Fruit fly (Drosophila melanogaster) whole organism, embryonic: ENCODE data around the gene CG12321.

Experiments used
- Atf-2 ChIP-seq: fragments of 200-800 bp; sonication (Bioruptor generic); optimal IDR thresholded peaks from 2 replicates; lab custom pipeline; 2016; ENCODE audit warnings: missing biosample characterization, missing genetic modification characterization
- CG10462 ChIP-seq: fragments of 200-800 bp; sonication (Bioruptor generic); optimal IDR thresholded peaks from 2 replicates; lab custom pipeline; 2016; ENCODE audit warnings: missing biosample characterization, missing genetic modification characterization
- CG11247 ChIP-seq: fragments of 200-800 bp; sonication (Bioruptor generic); IDR thresholded peaks from 2 replicates; pipeline ENCODE4 v1.3.6; 2022; ENCODE audit warnings: missing biosample characterization, missing genetic modification characterization
- CG11456 ChIP-seq: fragments of 200-800 bp; sonication (Bioruptor generic); IDR thresholded peaks from 3 replicates; pipeline ENCODE4 v1.3.6; 2022; ENCODE audit warnings: missing biosample characterization, missing genetic modification characterization
- CG11504 ChIP-seq: fragments of 200-800 bp; sonication (Bioruptor generic); optimal IDR thresholded peaks from 3 replicates; lab custom pipeline; 2019; ENCODE audit warnings: missing biosample characterization, mild to moderate bottlenecking, missing genetic modification characterization, moderate library complexity
- CG12659 ChIP-seq: fragments of 200-800 bp; sonication (Bioruptor generic); optimal IDR thresholded peaks from 3 replicates; lab custom pipeline; 2017; ENCODE audit warnings: mild to moderate bottlenecking, missing biosample characterization, missing genetic modification reagents, missing genetic modification characterization
- CG17361 ChIP-seq: fragments of 200-800 bp; sonication (Bioruptor generic); IDR thresholded peaks from 3 replicates; pipeline ENCODE4 v1.3.6; 2022; ENCODE audit warnings: missing biosample characterization, missing genetic modification characterization
- CG17568 ChIP-seq: fragments of 200-800 bp; sonication (Bioruptor generic); optimal IDR thresholded peaks from 2 replicates; lab custom pipeline; 2018; ENCODE audit warnings: missing biosample characterization, mild to moderate bottlenecking, missing genetic modification characterization, moderate library complexity
- CG31441 ChIP-seq: fragments of 200-800 bp; sonication (Bioruptor generic); IDR thresholded peaks from 2 replicates; pipeline ENCODE4 v1.3.6; 2022; ENCODE audit warnings: missing biosample characterization, missing genetic modification characterization
- CG34422 ChIP-seq: fragments of 200-800 bp; sonication (Bioruptor generic); IDR thresholded peaks from 3 replicates; pipeline ENCODE4 v1.3.6; 2022; ENCODE audit warnings: missing biosample characterization, missing genetic modification characterization
- CG3838 ChIP-seq: fragments of 200-800 bp; sonication (Bioruptor generic); optimal IDR thresholded peaks from 3 replicates; lab custom pipeline; 2016; ENCODE audit warnings: missing biosample characterization, missing genetic modification characterization
- CG42726 ChIP-seq: fragments of 200-800 bp; sonication (Bioruptor generic); IDR thresholded peaks from 2 replicates; pipeline ENCODE4 v1.3.6; 2022; ENCODE audit warnings: missing biosample characterization, missing genetic modification characterization; ENCODE audit not compliant: partially characterized antibody
- CG4328 ChIP-seq: fragments of 200-800 bp; sonication (Bioruptor generic); optimal IDR thresholded peaks from 3 replicates; lab custom pipeline; 2017; ENCODE audit warnings: missing biosample characterization, missing genetic modification reagents, missing genetic modification characterization
- CG7372 ChIP-seq: fragments of 200-800 bp; sonication (Bioruptor generic); IDR thresholded peaks from 2 replicates; pipeline ENCODE4 v1.3.6; 2022; ENCODE audit warnings: missing biosample characterization, missing genetic modification characterization
- CG7963 ChIP-seq: fragments of 200-800 bp; sonication (Bioruptor generic); IDR thresholded peaks from 3 replicates; pipeline ENCODE4 v1.3.6; 2022; ENCODE audit warnings: missing biosample characterization, missing genetic modification characterization; ENCODE audit not compliant: partially characterized antibody
- CG8359 ChIP-seq: fragments of 200-800 bp; sonication (Bioruptor generic); optimal IDR thresholded peaks from 2 replicates; lab custom pipeline; 2017; ENCODE audit warnings: missing biosample characterization, mild to moderate bottlenecking, missing genetic modification characterization, borderline replicate concordance
- CoRest ChIP-seq: fragments of 200-800 bp; sonication (Bioruptor generic); optimal IDR thresholded peaks from 3 replicates; lab custom pipeline; 2018; ENCODE audit warnings: missing biosample characterization, mild to moderate bottlenecking, missing genetic modification characterization, moderate library complexity
- Dad ChIP-seq: fragments of 200-800 bp; sonication (Bioruptor generic); optimal IDR thresholded peaks from 3 replicates; lab custom pipeline; 2016; ENCODE audit warnings: missing biosample characterization, missing genetic modification characterization
- Dek ChIP-seq: fragments of 200-800 bp; sonication (Bioruptor generic); optimal IDR thresholded peaks from 3 replicates; lab custom pipeline; 2019; ENCODE audit warnings: missing biosample characterization, mild to moderate bottlenecking, missing genetic modification characterization, moderate library complexity
- Dip3 ChIP-seq: fragments of 200-800 bp; sonication (Bioruptor generic); optimal IDR thresholded peaks from 3 replicates; lab custom pipeline; 2016; ENCODE audit warnings: missing biosample characterization, missing genetic modification characterization
- Drgx ChIP-seq: fragments of 200-800 bp; sonication (Bioruptor generic); IDR thresholded peaks from 2 replicates; pipeline ENCODE4 v1.3.6; 2022; ENCODE audit warnings: missing biosample characterization, missing genetic modification characterization
- E2f2 ChIP-seq: fragments of 200-800 bp; sonication (Bioruptor generic); IDR thresholded peaks from 2 replicates; pipeline ENCODE4 v1.3.6; 2022; ENCODE audit warnings: missing biosample characterization, missing genetic modification characterization
- ERR ChIP-seq: fragments of 200-800 bp; sonication (Bioruptor generic); optimal IDR thresholded peaks from 2 replicates; lab custom pipeline; 2016; ENCODE audit warnings: missing biosample characterization, missing genetic modification characterization
- MESR4 ChIP-seq: fragments of 200-800 bp; sonication (Bioruptor generic); optimal IDR thresholded peaks from 2 replicates; lab custom pipeline; 2018; ENCODE audit warnings: missing biosample characterization, mild to moderate bottlenecking, missing genetic modification characterization, moderate library complexity
- NFAT ChIP-seq: fragments of 200-800 bp; sonication (Bioruptor generic); IDR thresholded peaks from 2 replicates; pipeline ENCODE4 v1.3.6; 2022; ENCODE audit warnings: missing biosample characterization, missing genetic modification characterization
- PHDP ChIP-seq: fragments of 200-800 bp; sonication (Bioruptor generic); optimal IDR thresholded peaks from 3 replicates; lab custom pipeline; 2018; ENCODE audit warnings: missing biosample characterization, mild to moderate bottlenecking, missing genetic modification characterization, moderate library complexity
- Ravus ChIP-seq: fragments of 200-800 bp; sonication (Bioruptor generic); IDR thresholded peaks from 2 replicates; pipeline ENCODE4 v1.3.6; 2022; ENCODE audit warnings: missing biosample characterization, missing genetic modification characterization
- Stat92E ChIP-seq, 3 experiments: fragments of >200 bp in 2 of 3; fragments of 200-800 bp in 1 of 3; sonication (Bioruptor generic) in 1 of 3; optimal IDR thresholded peaks; 2 replicates each; lab custom pipeline; 2017 to 2019; ENCODE audit warnings: missing biosample characterization in 3 of 3, missing genetic modification characterization in 3 of 3, mild to moderate bottlenecking in 1 of 3, moderate library complexity in 1 of 3
- Usf ChIP-seq: fragments of 200-800 bp; sonication (Bioruptor generic); optimal IDR thresholded peaks from 2 replicates; lab custom pipeline; 2017; ENCODE audit warnings: missing genotype, missing biosample characterization, missing genetic modification characterization
- ab ChIP-seq: fragments of 200-800 bp; sonication (Bioruptor generic); optimal IDR thresholded peaks from 2 replicates; lab custom pipeline; 2016; ENCODE audit warnings: missing biosample characterization, missing genetic modification characterization
- abd-A ChIP-seq: fragments of 200-800 bp; sonication (Bioruptor generic); optimal IDR thresholded peaks from 3 replicates; lab custom pipeline; 2019; ENCODE audit warnings: missing biosample characterization, mild to moderate bottlenecking, missing genetic modification characterization, moderate library complexity
- croc ChIP-seq: fragments of 200-800 bp; sonication (Bioruptor generic); conservative IDR thresholded peaks from 3 replicates; pipeline ENCODE4 v1.3.6; 2022; ENCODE audit warnings: missing biosample characterization, missing genetic modification characterization
- dimm ChIP-seq: fragments of 200-800 bp; sonication (Bioruptor generic); IDR thresholded peaks from 2 replicates; pipeline ENCODE4 v1.3.6; 2022; ENCODE audit warnings: missing biosample characterization, missing genetic modification characterization
- dpn ChIP-seq, 2 experiments: fragments of 200-800 bp; sonication (Bioruptor generic); optimal IDR thresholded peaks; 3 replicates each; lab custom pipeline; 2016; ENCODE audit warnings: missing biosample characterization in 2 of 2, missing genetic modification characterization in 2 of 2
- esg ChIP-seq: fragments of 200-800 bp; sonication (Bioruptor generic); conservative IDR thresholded peaks from 2 replicates; pipeline ENCODE4 v1.3.6; 2022; ENCODE audit warnings: missing biosample characterization, missing genetic modification characterization
- eve ChIP-seq, 2 experiments: fragments of >200 bp; optimal IDR thresholded peaks; 2 replicates each; lab custom pipeline; 2017; ENCODE audit warnings: missing biosample characterization in 2 of 2, missing genetic modification characterization in 2 of 2
- gce ChIP-seq: fragments of 200-800 bp; sonication (Bioruptor generic); IDR thresholded peaks from 3 replicates; pipeline ENCODE4 v1.3.6; 2022; ENCODE audit warnings: missing biosample characterization, missing genetic modification characterization
- gsb ChIP-seq: fragments of 200-800 bp; sonication (Bioruptor generic); IDR thresholded peaks from 2 replicates; pipeline ENCODE4 v1.3.6; 2022; ENCODE audit warnings: missing biosample characterization, missing genetic modification characterization
- ken ChIP-seq: fragments of 200-800 bp; sonication (Bioruptor generic); IDR thresholded peaks from 3 replicates; pipeline ENCODE4 v1.3.6; 2022; ENCODE audit warnings: missing biosample characterization, missing genetic modification characterization
- knrl ChIP-seq: fragments of 200-800 bp; sonication (Bioruptor generic); IDR thresholded peaks from 3 replicates; pipeline ENCODE4 v1.3.6; 2022; ENCODE audit warnings: missing biosample characterization, missing genetic modification characterization; ENCODE audit not compliant: partially characterized antibody
- oc ChIP-seq: fragments of 200-800 bp; sonication (Bioruptor generic); optimal IDR thresholded peaks from 2 replicates; lab custom pipeline; 2018; ENCODE audit warnings: missing biosample characterization, mild to moderate bottlenecking, missing genetic modification characterization, moderate library complexity
- odd ChIP-seq: fragments of 200-800 bp; sonication (Bioruptor generic); optimal IDR thresholded peaks from 2 replicates; lab custom pipeline; 2017; ENCODE audit warnings: missing biosample characterization, mild to moderate bottlenecking, missing genetic modification characterization
- pho ChIP-seq: fragments of 200-800 bp; sonication (Bioruptor generic); optimal IDR thresholded peaks from 2 replicates; lab custom pipeline; 2016; ENCODE audit warnings: missing biosample characterization, missing genetic modification characterization
- sd ChIP-seq: fragments of 200-800 bp; sonication (Bioruptor generic); optimal IDR thresholded peaks from 3 replicates; lab custom pipeline; 2018; ENCODE audit warnings: missing biosample characterization, mild to moderate bottlenecking, missing genetic modification characterization, moderate library complexity
- slp2 ChIP-seq: fragments of 200-800 bp; sonication (Bioruptor generic); optimal IDR thresholded peaks from 2 replicates; lab custom pipeline; 2016; ENCODE audit warnings: missing biosample characterization, missing genetic modification characterization
- sqz ChIP-seq: fragments of 200-800 bp; sonication (Bioruptor generic); optimal IDR thresholded peaks from 3 replicates; lab custom pipeline; 2018; ENCODE audit warnings: missing biosample characterization, mild to moderate bottlenecking, missing genetic modification characterization
- stwl ChIP-seq: fragments of 200-800 bp; sonication (Bioruptor generic); optimal IDR thresholded peaks from 3 replicates; lab custom pipeline; 2018; ENCODE audit warnings: missing biosample characterization, mild to moderate bottlenecking, missing genetic modification characterization, moderate library complexity
- tgo ChIP-seq: fragments of 200-800 bp; sonication (Bioruptor generic); IDR thresholded peaks from 3 replicates; pipeline ENCODE4 v1.3.6; 2022; ENCODE audit warnings: missing biosample characterization, missing genetic modification characterization
- tup ChIP-seq: fragments of 200-800 bp; sonication (Bioruptor generic); optimal IDR thresholded peaks from 2 replicates; lab custom pipeline; 2016; ENCODE audit warnings: missing biosample characterization, mild to moderate bottlenecking, missing genetic modification characterization, moderate library complexity
- unpg ChIP-seq: fragments of 200-800 bp; sonication (Bioruptor generic); optimal IDR thresholded peaks from 3 replicates; lab custom pipeline; 2018; ENCODE audit warnings: missing biosample characterization, mild to moderate bottlenecking, missing genetic modification characterization, moderate library complexity

Gene CG12321

DNA sequence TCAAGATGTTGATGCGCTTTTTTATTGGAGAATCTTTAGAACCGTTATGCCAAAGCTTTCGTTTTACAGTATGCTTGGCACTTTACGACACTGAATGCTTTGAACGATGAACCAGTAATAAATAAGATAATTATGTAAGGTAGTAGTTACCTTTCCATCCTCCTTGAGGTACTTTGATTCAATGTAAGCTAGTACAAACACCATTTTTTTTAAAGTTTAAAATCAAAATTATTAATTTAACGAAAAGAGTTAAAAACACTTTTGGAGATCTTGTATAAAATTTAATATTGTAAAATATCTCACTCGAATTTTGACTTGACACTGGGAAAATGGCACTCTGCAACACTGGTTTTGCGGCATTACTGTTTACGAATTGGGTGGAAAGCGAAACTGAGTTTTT lies 3.1 kb downstream of the CG12321 start, which contains the start of the genes Arp5 and CG7208 (continued):
- TF ChIP-seq sqz: no peak
- peak; percentile 86 for TF ChIP-seq CG12659 (GFP tag; lab: Kevin White, UChicago)
- peak; percentile 49 for TF ChIP-seq CG4328 (GFP tag; lab: Kevin White, UChicago)
- no peak for TF ChIP-seq ab (GFP tag; lab: Kevin White, UChicago)
- TF ChIP-seq Usf: peak; percentile 1
- TF ChIP-seq Drgx: 0 out of 2 replicates have a peak, but pooled peaks have one; percentile 49
- TF ChIP-seq sd (tag; lab: Kevin White, UChicago): no peak
- no peak for TF ChIP-seq Stat92E (GFP tag; optimal IDR thresholded peaks at IDR 0.05; lab: Kevin White, UChicago)
- TF ChIP-seq CG17568: no peak
- TF ChIP-seq MESR4 (GFP tag; lab: Kevin White, UChicago): peak; percentile 37
- TF ChIP-seq knrl (GFP tag; lab: Robert Waterston, UW): no peak
- peak; percentile 76 for TF ChIP-seq PHDP (tag; lab: Kevin White, UChicago)
- no peak for TF ChIP-seq unpg
- peak; percentile 50 for TF ChIP-seq esg (GFP tag; lab: Robert Waterston, UW)
- TF ChIP-seq CG10462 (GFP tag; lab: Kevin White, UChicago): peak; percentile 44
- TF ChIP-seq CG11247 (GFP tag; lab: Robert Waterston, UW): peak; percentile 39; the same call in 1 of the 2 replicates
- no peak for TF ChIP-seq odd (GFP tag; lab: Kevin White, UChicago)
- peak; percentile 95 for TF ChIP-seq stwl
- no peak for TF ChIP-seq gce (GFP tag; lab: Robert Waterston, UW)
- TF ChIP-seq CG17361: peak; percentile 67
- peak; percentile 80 for TF ChIP-seq pho
- peak; percentile 66 for TF ChIP-seq CG7372
- peak; percentile 70 for TF ChIP-seq Dip3
- TF ChIP-seq ken (GFP tag; lab: Robert Waterston, UW): peak; percentile 63; the same call in 1 of the 3 replicates
- TF ChIP-seq Ravus (GFP tag; lab: Robert Waterston, UW): no peak
- no peak for TF ChIP-seq CG8359 (GFP tag; lab: Kevin White, UChicago)
- TF ChIP-seq dpn (GFP tag; optimal IDR thresholded peaks at IDR 0.05; lab: Kevin White, UChicago): peak; percentile 72 to 85
- peak; percentile 2 for TF ChIP-seq tup
- TF ChIP-seq Atf-2 (GFP tag; lab: Kevin White, UChicago): peak; percentile 48
- TF ChIP-seq Dad (GFP tag; lab: Kevin White, UChicago): peak; percentile 36
- TF ChIP-seq CG34422 (GFP tag; lab: Robert Waterston, UW): peak; percentile 63; the same call in 1 of the 3 replicates
- TF ChIP-seq CG7963 (GFP tag; lab: Robert Waterston, UW): no peak
- peak; percentile 59 for TF ChIP-seq NFAT
- TF ChIP-seq ERR (GFP tag; lab: Kevin White, UChicago): no peak
- TF ChIP-seq CG11456 (GFP tag; lab: Robert Waterston, UW): 0 out of 3 replicates have a peak, but pooled peaks have one; percentile 59
- peak; percentile 66 for TF ChIP-seq tgo (GFP tag; lab: Robert Waterston, UW)
- TF ChIP-seq gsb: 0 out of 2 replicates have a peak, but pooled peaks have one; percentile 8
- no peak for TF ChIP-seq oc (tag; lab: Kevin White, UChicago)
- TF ChIP-seq Dek (tag; lab: Kevin White, UChicago): peak; percentile 70
- peak; percentile 60; the same call in 1 of the 2 replicates for TF ChIP-seq E2f2 (GFP tag; lab: Robert Waterston, UW)
- TF ChIP-seq slp2 (GFP tag; lab: Kevin White, UChicago): peak; percentile 44
- TF ChIP-seq croc (GFP tag; lab: Robert Waterston, UW): 0 out of 3 replicates have a peak, but pooled peaks have one; percentile 19
- no peak for TF ChIP-seq CG42726 (GFP tag; lab: Robert Waterston, UW)
- no peak for TF ChIP-seq dimm (GFP tag; lab: Robert Waterston, UW)
- no peak for TF ChIP-seq eve (GFP tag; optimal IDR thresholded peaks at IDR 0.05; lab: Kevin White, UChicago)
- TF ChIP-seq CG31441: peak; percentile 73
- peak; percentile 86 for TF ChIP-seq CoRest (tag; lab: Kevin White, UChicago)
- no peak for TF ChIP-seq abd-A (tag; lab: Kevin White, UChicago)
- TF ChIP-seq CG11504 (tag; lab: Kevin White, UChicago): no peak
- TF ChIP-seq CG3838 (GFP tag; lab: Kevin White, UChicago): peak; percentile 25
